Fruit fly (Drosophila melanogaster): ENCODE measurements around the gene sstn.

dm6 chr3L:15101639-15102413 is 7.3 kb upstream of the sstn start:
- TF ChIP-seq CG8478 (optimal IDR thresholded peaks at IDR 0.05), result no peak
- no peak for TF ChIP-seq CTCF (optimal IDR thresholded peaks at IDR 0.05)

Measured in S2 (cell line).